Fruit fly (Drosophila melanogaster): Measurements from ENCODE around the gene CG33331.
A peak's percentile ranks its signal among the peaks of the same experiment; 100 is the strongest.

The CG33331 gene

dm6 chr3R:14886011-14886534, at the start of gene CG33331, which contains the start of the genes Rrp6 and CG33332:
TSS of gene CG33331 (plus strand) at chr3R:14886456.
TSS of gene Rrp6 (minus strand) at chr3R:14886246.
TSS of gene CG33332 (plus strand) at chr3R:14886456.
- TF ChIP-seq Dll (optimal IDR thresholded peaks at IDR 0.05) (no peak), pan (optimal IDR thresholded peaks at IDR 0.05) (no peak), usp (GFP tag; optimal IDR thresholded peaks at IDR 0.05) (no peak), CG8478 (optimal IDR thresholded peaks at IDR 0.05) (no peak)

- no peak for TF ChIP-seq EcR (GFP tag; optimal IDR thresholded peaks at IDR 0.05)
- TF ChIP-seq CG8478 (optimal IDR thresholded peaks at IDR 0.05), result no peak
- TF ChIP-seq pan (optimal IDR thresholded peaks at IDR 0.05), result no peak
- TF ChIP-seq Dll (optimal IDR thresholded peaks at IDR 0.05), result no peak
- no peak for TF ChIP-seq psq (optimal IDR thresholded peaks at IDR 0.05)
- no peak for TF ChIP-seq usp (GFP tag; optimal IDR thresholded peaks at IDR 0.05)
Observed at dm6 chr3R:14844743-14845142, 41.5 kb upstream of the CG33331 start, which contains the start of gene CG3610. TSS of gene CG3610 (plus strand) at chr3R:14845043.

- TF ChIP-seq psq (optimal IDR thresholded peaks at IDR 0.05) (no peak), pan (optimal IDR thresholded peaks at IDR 0.05) (no peak), CG8478 (optimal IDR thresholded peaks at IDR 0.05) (no peak), usp (GFP tag; optimal IDR thresholded peaks at IDR 0.05) (no peak), Dll (optimal IDR thresholded peaks at IDR 0.05) (no peak), EcR (GFP tag; optimal IDR thresholded peaks at IDR 0.05) (no peak)
Observed at dm6 chr3R:14846924-14847599, 39.2 kb upstream of the CG33331 start.

dm6 chr3R:14847844-14848243, 38.4 kb upstream of the CG33331 start:
- TF ChIP-seq usp (GFP tag; optimal IDR thresholded peaks at IDR 0.05) (no peak), EcR (GFP tag; optimal IDR thresholded peaks at IDR 0.05) (no peak), pan (optimal IDR thresholded peaks at IDR 0.05) (no peak), psq (optimal IDR thresholded peaks at IDR 0.05) (no peak), Dll (optimal IDR thresholded peaks at IDR 0.05) (no peak), CG8478 (optimal IDR thresholded peaks at IDR 0.05) (no peak)

dm6 chr3R:14852610-14853009, 33.6 kb upstream of the CG33331 start:
- no peak for TF ChIP-seq psq (optimal IDR thresholded peaks at IDR 0.05)
- TF ChIP-seq pan (optimal IDR thresholded peaks at IDR 0.05), result no peak
- TF ChIP-seq Dll (optimal IDR thresholded peaks at IDR 0.05), result no peak
- TF ChIP-seq EcR (GFP tag; optimal IDR thresholded peaks at IDR 0.05), result no peak
- TF ChIP-seq CG8478 (optimal IDR thresholded peaks at IDR 0.05), result no peak
- no peak for TF ChIP-seq usp (GFP tag; optimal IDR thresholded peaks at IDR 0.05)

dm6 chr3R:14853767-14854191, 32.5 kb upstream of the CG33331 start:
- no peak for TF ChIP-seq pan (optimal IDR thresholded peaks at IDR 0.05)
- peak; percentile 56 for TF ChIP-seq Dll (optimal IDR thresholded peaks at IDR 0.05)

dm6 chr3R:14864819-14865218, 21.4 kb upstream of the CG33331 start:
- TF ChIP-seq pan (optimal IDR thresholded peaks at IDR 0.05), result no peak
- TF ChIP-seq psq (optimal IDR thresholded peaks at IDR 0.05), result no peak
- TF ChIP-seq Dll (optimal IDR thresholded peaks at IDR 0.05), result no peak
- no peak for TF ChIP-seq usp (GFP tag; optimal IDR thresholded peaks at IDR 0.05)

- TF ChIP-seq Dll (optimal IDR thresholded peaks at IDR 0.05), result no peak
- TF ChIP-seq psq (optimal IDR thresholded peaks at IDR 0.05), result no peak
- TF ChIP-seq usp (GFP tag; optimal IDR thresholded peaks at IDR 0.05), result no peak
- TF ChIP-seq CG8478 (optimal IDR thresholded peaks at IDR 0.05), result no peak
- TF ChIP-seq EcR (GFP tag; optimal IDR thresholded peaks at IDR 0.05), result no peak
- TF ChIP-seq pan (optimal IDR thresholded peaks at IDR 0.05), result no peak
Observed at dm6 chr3R:14873345-14873744, 12.9 kb upstream of the CG33331 start.

- TF ChIP-seq CG8478 (optimal IDR thresholded peaks at IDR 0.05) (no peak), pan (optimal IDR thresholded peaks at IDR 0.05) (no peak), Dll (optimal IDR thresholded peaks at IDR 0.05) (no peak), EcR (GFP tag; optimal IDR thresholded peaks at IDR 0.05) (no peak), psq (optimal IDR thresholded peaks at IDR 0.05) (no peak), usp (GFP tag; optimal IDR thresholded peaks at IDR 0.05) (no peak)
Observed at dm6 chr3R:14875274-14875964, 10.8 kb upstream of the CG33331 start, which contains the start of gene btsz. TSS of gene btsz (minus strand) at chr3R:14875488.

- TF ChIP-seq Dll (optimal IDR thresholded peaks at IDR 0.05) (no peak), EcR (GFP tag; optimal IDR thresholded peaks at IDR 0.05) (no peak), pan (optimal IDR thresholded peaks at IDR 0.05) (no peak), CG8478 (optimal IDR thresholded peaks at IDR 0.05) (no peak), usp (GFP tag; optimal IDR thresholded peaks at IDR 0.05) (no peak), psq (optimal IDR thresholded peaks at IDR 0.05) (no peak)
Observed at dm6 chr3R:14875965-14876331, 10.3 kb upstream of the CG33331 start.

- TF ChIP-seq pan (optimal IDR thresholded peaks at IDR 0.05) (no peak), EcR (GFP tag; optimal IDR thresholded peaks at IDR 0.05) (no peak), psq (optimal IDR thresholded peaks at IDR 0.05) (no peak), Dll (optimal IDR thresholded peaks at IDR 0.05) (no peak), CG8478 (optimal IDR thresholded peaks at IDR 0.05) (no peak), usp (GFP tag; optimal IDR thresholded peaks at IDR 0.05) (no peak)
Observed at dm6 chr3R:14878145-14878544, 8.1 kb upstream of the CG33331 start.

- no peak for TF ChIP-seq psq (optimal IDR thresholded peaks at IDR 0.05)
Observed at dm6 chr3R:14879207-14879863, 6.9 kb upstream of the CG33331 start, which contains the start of gene CG3631. TSS of gene CG3631 (plus strand) at chr3R:14879457.

Data from whole organism.